Worm (Caenorhabditis elegans) whole organism, L1 larva: ENCODE data around the gene F47G3.1.

Source experiments
- C16A3.4 ChIP-seq: fragments of 150-350 bp; optimal IDR thresholded peaks from 2 replicates; lab custom pipeline; 2014; ENCODE audit warnings: missing biosample characterization, missing genetic modification characterization
- C34B4.2 ChIP-seq: sonication (generic microtip); optimal IDR thresholded peaks from 2 replicates; lab custom pipeline; 2017; ENCODE audit warnings: mild to moderate bottlenecking, missing genetic modification characterization, missing compliant biosample characterization
- aha-1 ChIP-seq: fragments of 150-350 bp; optimal IDR thresholded peaks from 2 replicates; lab custom pipeline; 2014; ENCODE audit warnings: missing biosample characterization, missing genetic modification characterization
- aly-2 ChIP-seq: fragments of 150-350 bp; optimal IDR thresholded peaks from 2 replicates; lab custom pipeline; 2014; ENCODE audit warnings: missing biosample characterization, missing genetic modification characterization
- blmp-1 ChIP-seq: fragments of 150-350 bp; optimal IDR thresholded peaks from 2 replicates; lab custom pipeline; 2014; ENCODE audit warnings: missing biosample characterization, missing genetic modification characterization
- ceh-8 ChIP-seq: fragments of 200-800 bp; sonication (Bioruptor generic); optimal IDR thresholded peaks from 2 replicates; lab custom pipeline; 2018; ENCODE audit warnings: mild to moderate bottlenecking, missing genetic modification characterization, moderate library complexity, missing compliant biosample characterization
- ceh-82 ChIP-seq, 3 experiments: fragments of 150-350 bp in 1 of 3; sonication (generic microtip) in 2 of 3; optimal IDR thresholded peaks; 2 replicates each; lab custom pipeline; 2014 to 2017; ENCODE audit warnings: missing biosample characterization in 3 of 3, missing genetic modification characterization in 3 of 3
- ceh-90 ChIP-seq: sonication (generic microtip); optimal IDR thresholded peaks from 2 replicates; lab custom pipeline; 2016; ENCODE audit warnings: missing genetic modification characterization, missing compliant biosample characterization
- ces-1 ChIP-seq: fragments of 150-350 bp; optimal IDR thresholded peaks from 2 replicates; lab custom pipeline; 2014; ENCODE audit warnings: missing biosample characterization, missing genetic modification reagents, missing genetic modification characterization
- efl-1 ChIP-seq, 4 experiments: fragments of 150-350 bp; optimal IDR thresholded peaks in 3 of 4; peaks in 1 of 4; 1 replicate in 1 of 4; 2 replicates in 3 of 4; lab custom pipeline; 2014; ENCODE audit warnings: missing biosample characterization in 2 of 4, missing genetic modification characterization in 2 of 4, missing genetic modification reagents in 2 of 4
- egl-13 ChIP-seq: sonication (generic microtip); optimal IDR thresholded peaks from 2 replicates; lab custom pipeline; 2016; ENCODE audit warnings: missing genotype, missing genetic modification reagents, missing genetic modification characterization, missing compliant biosample characterization
- egl-27 ChIP-seq, 2 experiments: fragments of 150-350 bp in 1 of 2; sonication (generic microtip); optimal IDR thresholded peaks; 3 replicates each; lab custom pipeline; 2017 to 2018; ENCODE audit warnings: missing biosample characterization in 2 of 2, missing genetic modification characterization in 2 of 2, missing genetic modification reagents in 2 of 2
- elt-2 ChIP-seq: sonication (generic microtip); optimal IDR thresholded peaks from 2 replicates; lab custom pipeline; 2016; ENCODE audit warnings: missing genetic modification characterization, mild to moderate bottlenecking, inconsistent platforms, missing compliant biosample characterization, missing genetic modification reagents
- elt-3 ChIP-seq, 6 experiments: fragments of 150-350 bp in 1 of 6; sonication (generic microtip); optimal IDR thresholded peaks; 2 replicates each; lab custom pipeline; 2017 to 2018; ENCODE audit warnings: missing biosample characterization in 6 of 6, missing genetic modification characterization in 6 of 6, inconsistent platforms in 1 of 6
- ets-5 ChIP-seq: fragments of 200-800 bp; sonication (Bioruptor generic); IDR thresholded peaks from 2 replicates; pipeline ENCODE4 v1.3.6; 2022; ENCODE audit warnings: missing genetic modification characterization, missing compliant biosample characterization
- fkh-10 ChIP-seq: sonication (generic microtip); optimal IDR thresholded peaks from 2 replicates; lab custom pipeline; 2017; ENCODE audit warnings: missing biosample characterization, missing genetic modification reagents, missing genetic modification characterization
- fkh-4 ChIP-seq: sonication (generic microtip); optimal IDR thresholded peaks from 2 replicates; lab custom pipeline; 2016; ENCODE audit warnings: missing compliant biosample characterization, missing genetic modification characterization, borderline replicate concordance
- fkh-8 ChIP-seq: sonication (generic microtip); optimal IDR thresholded peaks from 2 replicates; lab custom pipeline; 2016; ENCODE audit warnings: mild to moderate bottlenecking, missing genetic modification characterization, missing compliant biosample characterization
- fos-1 ChIP-seq: fragments of 150-350 bp; optimal IDR thresholded peaks from 2 replicates; lab custom pipeline; 2014; ENCODE audit warnings: missing biosample characterization, missing genetic modification characterization
- hlh-17 ChIP-seq: fragments of 200-800 bp; sonication (Bioruptor generic); optimal IDR thresholded peaks from 2 replicates; lab custom pipeline; 2018; ENCODE audit warnings: missing genetic modification characterization, mild to moderate bottlenecking, missing compliant biosample characterization, moderate library complexity, borderline replicate concordance
- lin-15B ChIP-seq: fragments of 150-350 bp; sonication (generic microtip); optimal IDR thresholded peaks from 3 replicates; lab custom pipeline; 2014; ENCODE audit warnings: missing biosample characterization, missing genetic modification characterization
- lin-35 ChIP-seq, 2 experiments: fragments of 150-350 bp; optimal IDR thresholded peaks; 2 replicates each; lab custom pipeline; 2014; ENCODE audit warnings: missing biosample characterization in 2 of 2, missing genetic modification characterization in 2 of 2, missing genetic modification reagents in 2 of 2
- lir-3 ChIP-seq: sonication (generic microtip); optimal IDR thresholded peaks from 2 replicates; lab custom pipeline; 2016; ENCODE audit warnings: mild to moderate bottlenecking, missing genetic modification characterization, moderate library complexity, missing compliant biosample characterization; ENCODE audit not compliant: poor library complexity
- mab-9 ChIP-seq: fragments of 200-800 bp; sonication (Bioruptor generic); IDR thresholded peaks from 2 replicates; pipeline ENCODE4 v1.3.6; 2022; ENCODE audit warnings: missing genetic modification reagents, missing genetic modification characterization, missing compliant biosample characterization
- mdl-1 ChIP-seq, 2 experiments: fragments of 150-350 bp; optimal IDR thresholded peaks; 2 replicates each; lab custom pipeline; 2014 to 2017; ENCODE audit warnings: missing biosample characterization in 2 of 2, missing genetic modification characterization in 2 of 2, inconsistent platforms in 1 of 2
- mep-1 ChIP-seq: fragments of 150-350 bp; optimal IDR thresholded peaks from 2 replicates; lab custom pipeline; 2014; ENCODE audit warnings: missing biosample characterization, missing genetic modification characterization
- nhr-12 ChIP-seq: sonication (generic microtip); optimal IDR thresholded peaks from 2 replicates; lab custom pipeline; 2017; ENCODE audit warnings: missing biosample characterization, missing genetic modification characterization
- nhr-20 ChIP-seq: sonication (generic microtip); optimal IDR thresholded peaks from 2 replicates; lab custom pipeline; 2016; ENCODE audit warnings: mild to moderate bottlenecking, missing genetic modification characterization, missing compliant biosample characterization
- nhr-47 ChIP-seq: sonication (generic microtip); optimal IDR thresholded peaks from 2 replicates; lab custom pipeline; 2016; ENCODE audit warnings: mild to moderate bottlenecking, missing genetic modification characterization, moderate library complexity, missing compliant biosample characterization
- nhr-71 ChIP-seq: sonication (generic microtip); optimal IDR thresholded peaks from 2 replicates; lab custom pipeline; 2016; ENCODE audit warnings: mild to moderate bottlenecking, missing genetic modification characterization, moderate library complexity, missing compliant biosample characterization
- nhr-84 ChIP-seq: sonication (generic microtip); optimal IDR thresholded peaks from 2 replicates; lab custom pipeline; 2017; ENCODE audit warnings: missing biosample characterization, missing genetic modification characterization
- nhr-85 ChIP-seq: sonication (generic microtip); peaks from one replicate; lab custom pipeline; 2016; ENCODE audit warnings: missing genetic modification characterization, inconsistent platforms, missing compliant biosample characterization
- nhr-90 ChIP-seq: sonication (generic microtip); optimal IDR thresholded peaks from 2 replicates; lab custom pipeline; 2016; ENCODE audit warnings: mild to moderate bottlenecking, missing genetic modification characterization, missing compliant biosample characterization; ENCODE audit not compliant: poor library complexity
- pag-3 ChIP-seq: sonication (generic microtip); optimal IDR thresholded peaks from 2 replicates; lab custom pipeline; 2017; ENCODE audit warnings: missing genetic modification characterization, mild to moderate bottlenecking, missing compliant biosample characterization, antibody characterized with exemption, borderline replicate concordance; ENCODE audit not compliant: insufficient read depth
- pqm-1 ChIP-seq: sonication (generic microtip); optimal IDR thresholded peaks from 3 replicates; lab custom pipeline; 2017; ENCODE audit warnings: missing biosample characterization, missing genetic modification characterization
- skn-1 ChIP-seq: fragments of 150-350 bp; optimal IDR thresholded peaks from 2 replicates; lab custom pipeline; 2014; ENCODE audit warnings: missing biosample characterization, missing genetic modification characterization
- sox-4 ChIP-seq: sonication (generic microtip); optimal IDR thresholded peaks from 2 replicates; lab custom pipeline; 2016; ENCODE audit warnings: missing genetic modification characterization, missing compliant biosample characterization
- tbx-2 ChIP-seq: sonication (generic microtip); optimal IDR thresholded peaks from 2 replicates; lab custom pipeline; 2016; ENCODE audit warnings: missing genetic modification characterization, missing compliant biosample characterization
- tlp-1 ChIP-seq: fragments of 150-350 bp; optimal IDR thresholded peaks from 2 replicates; lab custom pipeline; 2014; ENCODE audit warnings: missing biosample characterization, missing genetic modification characterization
- unc-30 ChIP-seq: sonication (generic microtip); optimal IDR thresholded peaks from 2 replicates; lab custom pipeline; 2017; ENCODE audit warnings: missing biosample characterization, missing genetic modification characterization
- unc-62 ChIP-seq: fragments of 150-350 bp; optimal IDR thresholded peaks from 2 replicates; lab custom pipeline; 2014; ENCODE audit warnings: missing biosample characterization, missing genetic modification reagents, missing genetic modification characterization
- unc-86 ChIP-seq: sonication (generic microtip); optimal IDR thresholded peaks from 2 replicates; lab custom pipeline; 2016; ENCODE audit warnings: missing genetic modification characterization, missing compliant biosample characterization
- ztf-11 ChIP-seq, 2 experiments: sonication (generic microtip); optimal IDR thresholded peaks; 2 replicates each; lab custom pipeline; 2016 to 2017; ENCODE audit warnings: missing genetic modification characterization in 2 of 2, missing biosample characterization in 1 of 2, missing compliant biosample characterization in 1 of 2

The F47G3.1 gene

DNA sequence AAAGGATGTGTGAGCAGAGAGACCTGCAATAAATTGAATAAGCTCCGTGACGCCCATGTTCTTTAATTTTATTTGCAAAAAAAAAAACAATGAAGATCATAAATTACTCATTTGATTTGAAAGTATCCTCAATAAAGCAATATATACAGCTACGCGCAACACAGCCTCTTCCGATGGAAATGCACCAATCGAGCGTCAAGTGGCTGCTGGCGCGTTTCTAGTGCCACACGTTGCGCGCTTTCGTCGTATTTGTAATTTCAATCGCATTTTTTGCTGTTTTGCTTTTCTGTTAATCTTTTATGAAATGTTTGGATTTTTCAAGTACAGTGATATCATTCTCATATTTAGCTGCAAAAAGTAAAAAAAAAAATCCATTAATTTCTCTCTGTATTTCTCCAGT lies 3.3 kb upstream of the F47G3.1 start (continued):
- TF ChIP-seq lin-15B (tag; lab: Kevin White, UChicago) (no peak), ets-5 (GFP tag; lab: Robert Waterston, UW) (no peak), tbx-2 (peak; percentile 61), egl-27 (tag; optimal IDR thresholded peaks at IDR 0.05; lab: Kevin White, UChicago) (no peak), lir-3 (no peak), C34B4.2 (tag; lab: Kevin White, UChicago) (no peak), pqm-1 (tag; lab: Kevin White, UChicago) (no peak), efl-1 (optimal IDR thresholded peaks at IDR 0.05; lab: Kevin White, UChicago) (peak; percentile 6 to 41), efl-1 (GFP tag; optimal IDR thresholded peaks at IDR 0.05 in 1 of 2; lab: Kevin White, UChicago) (peak; percentile 54 to 86), fos-1 (tag; lab: Kevin White, UChicago) (no peak), mdl-1 (tag; optimal IDR thresholded peaks at IDR 0.05; lab: Kevin White, UChicago) (peak in 1 of 2 experiments; percentile 28), ceh-90 (tag; lab: Kevin White, UChicago) (no peak), pag-3 (tag; lab: Kevin White, UChicago) (no peak), unc-30 (tag; lab: Kevin White, UChicago) (no peak), mab-9 (no peak), fkh-4 (tag; lab: Kevin White, UChicago) (no peak), mep-1 (tag; lab: Kevin White, UChicago) (peak; percentile 51), ceh-8 (GFP tag; lab: Kevin White, UChicago) (no peak), hlh-17 (GFP tag; lab: Kevin White, UChicago) (no peak), fkh-10 (no peak), nhr-71 (tag; lab: Kevin White, UChicago) (peak; percentile 83), tlp-1 (tag; lab: Kevin White, UChicago) (no peak), nhr-20 (tag; lab: Kevin White, UChicago) (peak; percentile 75), C16A3.4 (tag; lab: Kevin White, UChicago) (peak; percentile 63), fkh-8 (tag; lab: Kevin White, UChicago) (peak; percentile 26)

DNA sequence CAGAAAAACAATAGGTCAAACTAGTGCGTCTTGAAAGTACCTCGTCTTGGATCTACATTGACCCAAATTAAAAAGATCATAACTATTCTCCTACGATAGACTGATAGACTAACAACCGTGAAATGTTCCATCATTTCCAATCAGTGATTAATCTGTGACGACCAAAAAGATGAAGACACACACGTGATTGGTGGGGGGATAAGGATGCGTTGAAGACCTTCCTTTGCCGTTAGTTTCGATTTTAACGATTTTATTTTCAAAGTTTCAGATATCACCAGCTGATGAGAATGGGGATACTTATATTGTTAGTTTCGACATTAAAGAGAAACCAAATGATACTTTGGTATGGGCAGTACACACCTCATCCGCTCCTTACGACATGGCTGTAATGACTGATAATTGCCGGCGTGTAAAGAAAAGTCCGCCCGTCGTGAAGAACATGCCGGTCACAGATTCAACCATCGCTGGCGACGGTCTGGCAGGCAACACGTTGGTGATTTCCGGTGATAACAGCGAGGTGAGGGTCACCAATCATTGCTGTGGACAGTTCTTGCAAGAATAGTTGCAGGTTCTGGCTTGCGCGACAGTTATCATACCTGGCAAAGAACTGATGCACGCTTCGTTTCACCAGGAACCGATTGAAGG lies 1.5 kb downstream of the F47G3.1 start:
- TF ChIP-seq elt-3 (tag; optimal IDR thresholded peaks at IDR 0.05; lab: Kevin White, UChicago) (peak in 1 of 6 experiments; percentile 54), nhr-12 (tag; lab: Kevin White, UChicago) (no peak), nhr-71 (tag; lab: Kevin White, UChicago) (peak; percentile 5), blmp-1 (tag; lab: Kevin White, UChicago) (peak; percentile 79), fos-1 (tag; lab: Kevin White, UChicago) (no peak), nhr-85 (tag; lab: Kevin White, UChicago) (peak; percentile 83)
- TF ChIP-seq, all 84 proteins: peak for 4

DNA sequence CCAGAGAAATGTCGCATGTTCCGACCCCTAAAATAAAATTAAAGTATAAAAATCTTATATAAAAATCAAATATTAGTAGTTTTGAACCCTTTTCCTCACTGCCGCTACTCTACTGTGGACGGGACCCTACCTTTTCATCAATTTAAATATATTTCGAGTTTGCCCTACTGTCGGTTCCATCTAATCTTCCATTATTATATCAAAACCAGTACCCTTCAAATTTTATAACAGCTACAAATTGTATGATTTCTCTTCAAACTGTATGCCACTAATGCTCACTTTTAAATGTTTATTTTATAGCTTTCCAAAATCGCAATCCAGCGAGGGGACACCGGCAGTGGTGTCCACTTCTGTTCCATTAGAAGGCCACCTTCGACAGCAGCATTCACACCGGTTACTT lies 9.4 kb downstream of the F47G3.1 start, which contains the start of gene C43H6.6:
Gene C43H6.6 (plus strand): TSS at position 301 of the 400 bp plus-strand sequence.
- TF ChIP-seq ets-5 (GFP tag; lab: Robert Waterston, UW) (no peak), nhr-47 (no peak), aly-2 (tag; lab: Kevin White, UChicago) (no peak), lin-15B (tag; lab: Kevin White, UChicago) (no peak), unc-62 (GFP tag; lab: Kevin White, UChicago) (no peak), fos-1 (tag; lab: Kevin White, UChicago) (no peak), tlp-1 (tag; lab: Kevin White, UChicago) (no peak), sox-4 (tag; lab: Kevin White, UChicago) (no peak), ces-1 (GFP tag; lab: Kevin White, UChicago) (no peak), nhr-84 (tag; lab: Kevin White, UChicago) (no peak)

DNA sequence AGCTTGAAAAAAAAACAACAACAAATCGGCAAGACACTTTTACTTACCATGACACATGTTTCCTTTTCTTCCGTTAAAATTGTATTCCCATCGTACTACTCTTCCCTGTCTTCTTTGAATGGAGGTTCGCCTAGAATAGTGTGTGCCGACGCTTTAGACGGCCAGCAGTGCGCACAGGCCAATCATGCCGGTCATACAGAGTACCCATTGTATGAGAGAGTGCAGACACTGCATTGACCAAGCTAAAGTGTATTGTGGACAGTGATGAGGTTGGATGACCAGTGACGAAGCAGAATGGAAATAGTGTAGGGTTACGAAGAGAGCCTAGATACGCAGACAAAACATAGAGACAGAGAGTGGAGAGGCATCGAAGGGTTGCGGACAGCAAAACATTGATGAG lies 16.3 kb downstream of the F47G3.1 start, which contains the start of gene dhhc-9:
Gene dhhc-9 (minus strand): TSS at position 154 of the 400 bp plus-strand sequence.
- no peak for TF ChIP-seq C16A3.4 (tag; lab: Kevin White, UChicago)
- peak; percentile 24 for TF ChIP-seq fos-1 (tag; lab: Kevin White, UChicago)
- TF ChIP-seq unc-86, result peak; percentile 50
- peak; percentile 89 for TF ChIP-seq skn-1 (tag; lab: Kevin White, UChicago)
- peak; percentile 18 for TF ChIP-seq fkh-8 (tag; lab: Kevin White, UChicago)
- peak; percentile 64 for TF ChIP-seq nhr-47
- peak; percentile 71 to 95 for TF ChIP-seq efl-1 (optimal IDR thresholded peaks at IDR 0.05; lab: Kevin White, UChicago)
- no peak for TF ChIP-seq efl-1 (GFP tag; optimal IDR thresholded peaks at IDR 0.05 in 1 of 2; lab: Kevin White, UChicago)
- TF ChIP-seq egl-13 (tag; lab: Kevin White, UChicago), result no peak
- TF ChIP-seq elt-2 (tag; lab: Kevin White, UChicago), result peak; percentile 13
- peak; percentile 74 for TF ChIP-seq nhr-20 (tag; lab: Kevin White, UChicago)
- peak in 1 of 2 experiments; percentile 24 for TF ChIP-seq ztf-11 (tag; optimal IDR thresholded peaks at IDR 0.05; lab: Kevin White, UChicago)
- TF ChIP-seq lin-35 (GFP tag; optimal IDR thresholded peaks at IDR 0.05; lab: Kevin White, UChicago), result peak; percentile 39 to 50
- TF ChIP-seq aly-2 (tag; lab: Kevin White, UChicago), result no peak
- TF ChIP-seq tlp-1 (tag; lab: Kevin White, UChicago), result no peak
- TF ChIP-seq ceh-82 (tag; optimal IDR thresholded peaks at IDR 0.05; lab: Kevin White, UChicago), result peak; percentile 0 to 48 (median 13)
- TF ChIP-seq aha-1 (tag; lab: Kevin White, UChicago), result no peak
- peak; percentile 23 for TF ChIP-seq nhr-90 (tag; lab: Kevin White, UChicago)
